Fruit fly (Drosophila melanogaster) whole organism, embryonic: ENCODE measurements around the gene eIF3i.

Experiments
- B-H2 ChIP-seq: fragments of 200-800 bp; sonication (Bioruptor generic); optimal IDR thresholded peaks from 2 replicates; lab custom pipeline; 2018; ENCODE audit warnings: missing biosample characterization, mild to moderate bottlenecking, missing genetic modification characterization
- CG11456 ChIP-seq: fragments of 200-800 bp; sonication (Bioruptor generic); IDR thresholded peaks from 3 replicates; pipeline ENCODE4 v1.3.6; 2022; ENCODE audit warnings: missing biosample characterization, missing genetic modification characterization
- CG11696 ChIP-seq: fragments of 200-800 bp; sonication (Bioruptor generic); IDR thresholded peaks from 2 replicates; pipeline ENCODE4 v1.3.6; 2022; ENCODE audit warnings: missing biosample characterization, missing genetic modification characterization
- CG12104 ChIP-seq: fragments of 200-800 bp; sonication (Bioruptor generic); optimal IDR thresholded peaks from 3 replicates; lab custom pipeline; 2016; ENCODE audit warnings: missing biosample characterization, missing genetic modification characterization
- CG13287 ChIP-seq: fragments of 200-800 bp; sonication (Bioruptor generic); IDR thresholded peaks from 2 replicates; pipeline ENCODE4 v1.3.6; 2022; ENCODE audit warnings: missing biosample characterization, missing genetic modification characterization; ENCODE audit not compliant: partially characterized antibody
- CG16779 ChIP-seq: fragments of 200-800 bp; sonication (Bioruptor generic); IDR thresholded peaks from 2 replicates; pipeline ENCODE4 v1.3.6; 2022; ENCODE audit warnings: missing biosample characterization, missing genetic modification characterization
- CG16813 ChIP-seq: fragments of 200-800 bp; sonication (Bioruptor generic); IDR thresholded peaks from 3 replicates; pipeline ENCODE4 v1.3.6; 2022; ENCODE audit warnings: missing biosample characterization, missing genetic modification characterization; ENCODE audit not compliant: partially characterized antibody
- CG17361 ChIP-seq: fragments of 200-800 bp; sonication (Bioruptor generic); IDR thresholded peaks from 3 replicates; pipeline ENCODE4 v1.3.6; 2022; ENCODE audit warnings: missing biosample characterization, missing genetic modification characterization
- CG17802 ChIP-seq: fragments of 200-800 bp; sonication (Bioruptor generic); optimal IDR thresholded peaks from 2 replicates; lab custom pipeline; 2018; ENCODE audit warnings: missing biosample characterization, mild to moderate bottlenecking, missing genetic modification characterization, moderate library complexity
- CG2875 ChIP-seq: fragments of 200-800 bp; sonication (Bioruptor generic); optimal IDR thresholded peaks from 2 replicates; lab custom pipeline; 2017; ENCODE audit warnings: missing biosample characterization, mild to moderate bottlenecking, missing genetic modification characterization, missing genetic modification reagents
- CG2889 ChIP-seq: fragments of 200-800 bp; sonication (Bioruptor generic); IDR thresholded peaks from 3 replicates; pipeline ENCODE4 v1.3.6; 2022; ENCODE audit warnings: missing biosample characterization, missing genetic modification characterization
- CG31388 ChIP-seq: fragments of 200-800 bp; sonication (Bioruptor generic); optimal IDR thresholded peaks from 2 replicates; lab custom pipeline; 2016; ENCODE audit warnings: missing biosample characterization, missing genetic modification characterization
- CG33213 ChIP-seq: fragments of 200-800 bp; sonication (Bioruptor generic); optimal IDR thresholded peaks from 3 replicates; lab custom pipeline; 2016; ENCODE audit warnings: missing biosample characterization, missing genetic modification characterization
- CG4854 ChIP-seq: fragments of 200-800 bp; sonication (Bioruptor generic); optimal IDR thresholded peaks from 2 replicates; lab custom pipeline; 2016; ENCODE audit warnings: missing biosample characterization, missing genetic modification characterization, inconsistent platforms
- CG5953 ChIP-seq: fragments of 200-800 bp; sonication (Bioruptor generic); IDR thresholded peaks from 2 replicates; pipeline ENCODE4 v1.3.6; 2022; ENCODE audit warnings: missing biosample characterization, missing genetic modification characterization
- CG7556 ChIP-seq: fragments of 200-800 bp; sonication (Bioruptor generic); optimal IDR thresholded peaks from 2 replicates; lab custom pipeline; 2017; ENCODE audit warnings: missing biosample characterization, mild to moderate bottlenecking, missing genetic modification characterization
- CG7928 ChIP-seq: fragments of 200-800 bp; sonication (Bioruptor generic); optimal IDR thresholded peaks from 2 replicates; lab custom pipeline; 2017; ENCODE audit warnings: missing biosample characterization, mild to moderate bottlenecking, missing genetic modification characterization
- CG8089 ChIP-seq: fragments of 200-800 bp; sonication (Bioruptor generic); optimal IDR thresholded peaks from 3 replicates; lab custom pipeline; 2016; ENCODE audit warnings: missing biosample characterization, missing genetic modification characterization
- CG8944 ChIP-seq: fragments of 200-800 bp; sonication (Bioruptor generic); optimal IDR thresholded peaks from 3 replicates; lab custom pipeline; 2016; ENCODE audit warnings: missing biosample characterization, missing genetic modification characterization
- CG9817 ChIP-seq: fragments of 200-800 bp; sonication (Bioruptor generic); optimal IDR thresholded peaks from 2 replicates; lab custom pipeline; 2018; ENCODE audit warnings: missing biosample characterization, mild to moderate bottlenecking, missing genetic modification characterization, moderate library complexity
- CHES-1-like ChIP-seq: fragments of 200-800 bp; sonication (Bioruptor generic); optimal IDR thresholded peaks from 2 replicates; lab custom pipeline; 2016; ENCODE audit warnings: missing biosample characterization, missing genetic modification characterization
- Fer1 ChIP-seq: fragments of 200-800 bp; sonication (Bioruptor generic); optimal IDR thresholded peaks from 2 replicates; lab custom pipeline; 2017; ENCODE audit warnings: missing biosample characterization, mild to moderate bottlenecking, missing genetic modification characterization
- Fer2 ChIP-seq: fragments of 200-800 bp; sonication (Bioruptor generic); optimal IDR thresholded peaks from 2 replicates; lab custom pipeline; 2018; ENCODE audit warnings: missing biosample characterization, mild to moderate bottlenecking, missing genetic modification characterization, moderate library complexity
- H2.0 ChIP-seq: fragments of 200-800 bp; sonication (Bioruptor generic); IDR thresholded peaks from 2 replicates; pipeline ENCODE4 v1.3.6; 2022; ENCODE audit warnings: missing biosample characterization, missing genetic modification characterization
- HLH4C ChIP-seq: fragments of 200-800 bp; sonication (Bioruptor generic); IDR thresholded peaks from 3 replicates; pipeline ENCODE4 v1.3.6; 2022; ENCODE audit warnings: missing biosample characterization, missing genetic modification characterization; ENCODE audit not compliant: partially characterized antibody
- Hmx ChIP-seq: fragments of 200-800 bp; sonication (Bioruptor generic); optimal IDR thresholded peaks from 2 replicates; lab custom pipeline; 2016; ENCODE audit warnings: missing biosample characterization, missing genetic modification characterization
- Hr51 ChIP-seq, 2 experiments: fragments of 200-800 bp; sonication (Bioruptor generic); optimal IDR thresholded peaks; 2 replicates in 1 of 2; 3 replicates in 1 of 2; lab custom pipeline; 2016 to 2018; ENCODE audit warnings: missing biosample characterization in 2 of 2, missing genetic modification characterization in 2 of 2, mild to moderate bottlenecking in 1 of 2, moderate library complexity in 1 of 2
- NC2β ChIP-seq: fragments of 200-800 bp; sonication (Bioruptor generic); optimal IDR thresholded peaks from 2 replicates; lab custom pipeline; 2016; ENCODE audit warnings: missing biosample characterization, missing genetic modification characterization
- NFAT ChIP-seq: fragments of 200-800 bp; sonication (Bioruptor generic); IDR thresholded peaks from 2 replicates; pipeline ENCODE4 v1.3.6; 2022; ENCODE audit warnings: missing biosample characterization, missing genetic modification characterization
- NK7.1 ChIP-seq: fragments of 200-800 bp; sonication (Bioruptor generic); optimal IDR thresholded peaks from 3 replicates; lab custom pipeline; 2016; ENCODE audit warnings: missing biosample characterization, missing genetic modification characterization
- Oaz ChIP-seq: fragments of 200-800 bp; sonication (Bioruptor generic); IDR thresholded peaks from 2 replicates; pipeline ENCODE4 v1.3.6; 2022; ENCODE audit warnings: missing biosample characterization, missing genetic modification characterization
- Opbp ChIP-seq: fragments of 200-800 bp; sonication (Bioruptor generic); IDR thresholded peaks from 3 replicates; pipeline ENCODE4 v1.3.6; 2022; ENCODE audit warnings: missing biosample characterization, missing genetic modification characterization; ENCODE audit not compliant: partially characterized antibody
- Optix ChIP-seq: fragments of 200-800 bp; sonication (Bioruptor generic); IDR thresholded peaks from 3 replicates; pipeline ENCODE4 v1.3.6; 2022; ENCODE audit warnings: missing biosample characterization, missing genetic modification characterization
- bsh ChIP-seq, 2 experiments: fragments of 200-800 bp; sonication (Bioruptor generic); optimal IDR thresholded peaks; 2 replicates each; lab custom pipeline; 2017 to 2018; ENCODE audit warnings: mild to moderate bottlenecking in 2 of 2, missing biosample characterization in 2 of 2, missing genetic modification characterization in 2 of 2, moderate library complexity in 1 of 2
- dmrt11E ChIP-seq: fragments of 200-800 bp; sonication (Bioruptor generic); optimal IDR thresholded peaks from 3 replicates; lab custom pipeline; 2018; ENCODE audit warnings: missing biosample characterization, mild to moderate bottlenecking, missing genetic modification characterization, moderate library complexity
- dmrt99B ChIP-seq: fragments of 200-800 bp; sonication (Bioruptor generic); optimal IDR thresholded peaks from 2 replicates; lab custom pipeline; 2018; ENCODE audit warnings: missing biosample characterization, mild to moderate bottlenecking, missing genetic modification characterization, moderate library complexity
- fd3F ChIP-seq: fragments of 200-800 bp; sonication (Bioruptor generic); optimal IDR thresholded peaks from 2 replicates; lab custom pipeline; 2018; ENCODE audit warnings: missing biosample characterization, mild to moderate bottlenecking, missing genetic modification characterization, moderate library complexity
- ftz-f1 ChIP-seq: fragments of 200-800 bp; sonication (Bioruptor generic); optimal IDR thresholded peaks from 2 replicates; lab custom pipeline; 2016; ENCODE audit warnings: missing biosample characterization, missing genetic modification characterization
- gsb-n ChIP-seq: fragments of 200-800 bp; sonication (Bioruptor generic); optimal IDR thresholded peaks from 3 replicates; lab custom pipeline; 2018; ENCODE audit warnings: missing biosample characterization, mild to moderate bottlenecking, missing genetic modification characterization
- hb ChIP-seq: fragments of 200-800 bp; sonication (Bioruptor generic); IDR thresholded peaks from 3 replicates; pipeline ENCODE4 v1.3.6; 2022; ENCODE audit warnings: missing biosample characterization, missing genetic modification characterization; ENCODE audit not compliant: partially characterized antibody
- mld ChIP-seq: fragments of 200-800 bp; sonication (Bioruptor generic); IDR thresholded peaks from 3 replicates; pipeline ENCODE4 v1.3.6; 2022; ENCODE audit warnings: missing biosample characterization, missing genetic modification characterization; ENCODE audit not compliant: partially characterized antibody
- pfk ChIP-seq: fragments of 200-800 bp; sonication (Bioruptor generic); optimal IDR thresholded peaks from 2 replicates; lab custom pipeline; 2018; ENCODE audit warnings: missing biosample characterization, mild to moderate bottlenecking, missing genetic modification characterization, moderate library complexity
- phol ChIP-seq: fragments of 200-800 bp; sonication (Bioruptor generic); optimal IDR thresholded peaks from 3 replicates; lab custom pipeline; 2018; ENCODE audit warnings: missing biosample characterization, mild to moderate bottlenecking, missing genetic modification characterization, moderate library complexity
- sqz ChIP-seq: fragments of 200-800 bp; sonication (Bioruptor generic); optimal IDR thresholded peaks from 3 replicates; lab custom pipeline; 2018; ENCODE audit warnings: missing biosample characterization, mild to moderate bottlenecking, missing genetic modification characterization
- trh ChIP-seq: fragments of 200-800 bp; sonication (Bioruptor generic); optimal IDR thresholded peaks from 2 replicates; lab custom pipeline; 2016; ENCODE audit warnings: missing biosample characterization, missing genetic modification characterization
- unc-4 ChIP-seq: fragments of 200-800 bp; sonication (Bioruptor generic); IDR thresholded peaks from 2 replicates; pipeline ENCODE4 v1.3.6; 2022; ENCODE audit warnings: missing biosample characterization, missing genetic modification characterization; ENCODE audit not compliant: partially characterized antibody
- wdn ChIP-seq: fragments of 200-800 bp; sonication (Bioruptor generic); IDR thresholded peaks from 2 replicates; pipeline ENCODE4 v1.3.6; 2022; ENCODE audit warnings: missing biosample characterization, missing genetic modification characterization

The eIF3i gene

DNA sequence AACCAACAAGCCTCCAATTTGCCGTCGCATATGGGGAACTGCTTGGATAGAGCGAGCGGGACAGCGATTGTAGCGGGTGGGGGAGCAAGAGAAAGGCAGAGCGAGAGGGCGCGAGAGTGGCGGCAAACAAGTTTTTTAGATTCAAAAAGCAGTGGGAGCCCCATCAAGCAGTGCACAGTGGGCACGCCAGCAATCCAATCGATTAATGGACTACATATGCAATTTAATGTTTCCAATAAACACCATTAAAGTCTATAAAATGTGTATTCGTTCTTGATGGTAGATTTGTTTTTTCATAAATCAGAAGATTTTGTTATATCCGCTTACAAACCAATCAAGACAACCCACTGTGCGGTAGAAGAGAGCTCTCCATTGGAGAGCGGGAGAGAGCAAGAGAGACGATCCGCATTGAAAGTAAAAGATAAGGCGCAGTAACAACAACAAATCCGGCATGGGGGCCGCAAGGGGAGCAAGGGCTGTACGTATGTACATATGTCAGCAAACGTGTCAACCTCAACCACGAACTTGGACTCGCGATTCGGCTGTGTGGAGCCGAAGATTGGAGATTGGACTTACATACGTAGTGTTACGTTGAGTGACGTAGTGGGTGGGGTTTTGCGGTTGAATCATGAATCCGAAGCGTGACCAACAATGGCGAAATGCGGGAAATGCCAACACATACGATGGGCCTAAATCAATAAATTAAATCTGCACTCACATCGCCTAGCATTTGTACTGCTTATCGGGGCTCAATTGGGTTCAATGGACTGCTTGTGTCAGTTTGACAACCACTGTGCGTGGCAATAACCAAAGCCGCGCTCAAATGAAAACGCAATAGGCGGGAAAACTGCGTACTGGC, 30.1 kb upstream of the eIF3i start (continued):
- TF ChIP-seq CG31388 (GFP tag; lab: Kevin White, UChicago) (peak; percentile 98), CG12104 (GFP tag; lab: Kevin White, UChicago) (peak; percentile 98), NK7.1 (peak; percentile 98), CG11696 (peak; percentile 96), CG33213 (GFP tag; lab: Kevin White, UChicago) (peak; percentile 99), Fer1 (GFP tag; lab: Kevin White, UChicago) (peak; percentile 98), CG2889 (GFP tag; lab: Robert Waterston, UW) (peak; percentile 99), phol (tag; lab: Kevin White, UChicago) (peak; percentile 99), Optix (GFP tag; lab: Robert Waterston, UW) (peak; percentile 99), CG16813 (GFP tag; lab: Robert Waterston, UW) (peak; percentile 65), CG7556 (GFP tag; lab: Kevin White, UChicago) (peak; percentile 98), Opbp (GFP tag; lab: Robert Waterston, UW) (peak; percentile 66; the same call in 2 of the 3 replicates), NC2β (GFP tag; lab: Kevin White, UChicago) (peak; percentile 99), CG17361 (GFP tag; lab: Robert Waterston, UW) (peak; percentile 99), CG4854 (GFP tag; lab: Kevin White, UChicago) (peak; percentile 98), Fer2 (tag; lab: Kevin White, UChicago) (peak; percentile 96), CG8089 (GFP tag; lab: Kevin White, UChicago) (peak; percentile 99), sqz (GFP tag; lab: Kevin White, UChicago) (peak; percentile 98), Hr51 (GFP tag; optimal IDR thresholded peaks at IDR 0.05; lab: Kevin White, UChicago) (peak; percentile 98 to 99), hb (GFP tag; lab: Robert Waterston, UW) (peak; percentile 81; the same call in 1 of the 3 replicates), CHES-1-like (GFP tag; lab: Kevin White, UChicago) (peak; percentile 99), CG7928 (peak; percentile 82), HLH4C (GFP tag; lab: Robert Waterston, UW) (peak; percentile 66), CG8944 (GFP tag; lab: Kevin White, UChicago) (peak; percentile 99), pfk (peak; percentile 50), bsh (GFP tag; optimal IDR thresholded peaks at IDR 0.05; lab: Kevin White, UChicago) (peak; percentile 98 to 99), fd3F (GFP tag; lab: Kevin White, UChicago) (peak; percentile 97), wdn (peak; percentile 98), CG17802 (peak; percentile 94), CG16779 (GFP tag; lab: Robert Waterston, UW) (peak; percentile 98), Hmx (GFP tag; lab: Kevin White, UChicago) (peak; percentile 96), CG9817 (tag; lab: Kevin White, UChicago) (peak; percentile 98), trh (GFP tag; lab: Kevin White, UChicago) (peak; percentile 98), Oaz (GFP tag; lab: Robert Waterston, UW) (peak; percentile 98), NFAT (GFP tag; lab: Robert Waterston, UW) (peak; percentile 99), CG13287 (GFP tag; lab: Robert Waterston, UW) (peak; percentile 69), CG11456 (peak; percentile 99), dmrt99B (peak; percentile 99), ftz-f1 (GFP tag; lab: Kevin White, UChicago) (peak; percentile 88), dmrt11E (tag; lab: Kevin White, UChicago) (peak; percentile 99), CG2875 (GFP tag; lab: Kevin White, UChicago) (peak; percentile 99), CG5953 (GFP tag; lab: Robert Waterston, UW) (peak; percentile 99), gsb-n (tag; lab: Kevin White, UChicago) (peak; percentile 99), mld (GFP tag; lab: Robert Waterston, UW) (0 out of 3 replicates have a peak, but pooled peaks have one; percentile 25), unc-4 (GFP tag; lab: Robert Waterston, UW) (no peak; the same call in 1 of the 2 replicates), B-H2 (GFP tag; lab: Kevin White, UChicago) (peak; percentile 96), H2.0 (GFP tag; lab: Robert Waterston, UW) (peak; percentile 99)
